Fruit fly (Drosophila melanogaster): ENCODE results near the gene CG12268.

CG12268 gene

dm6 chr3R:23921701-23922501 is 26.3 kb downstream of the CG12268 start:
- TF ChIP-seq Dll (optimal IDR thresholded peaks at IDR 0.05) (no peak), psq (optimal IDR thresholded peaks at IDR 0.05) (no peak), usp (GFP tag; optimal IDR thresholded peaks at IDR 0.05) (no peak), pan (optimal IDR thresholded peaks at IDR 0.05) (no peak), CG8478 (optimal IDR thresholded peaks at IDR 0.05) (no peak), EcR (GFP tag; optimal IDR thresholded peaks at IDR 0.05) (no peak)

- no peak for TF ChIP-seq Dll (optimal IDR thresholded peaks at IDR 0.05)
- TF ChIP-seq psq (optimal IDR thresholded peaks at IDR 0.05) = no peak
- TF ChIP-seq EcR (GFP tag; optimal IDR thresholded peaks at IDR 0.05) = no peak
- TF ChIP-seq usp (GFP tag; optimal IDR thresholded peaks at IDR 0.05) = no peak
- no peak for TF ChIP-seq CG8478 (optimal IDR thresholded peaks at IDR 0.05)
- no peak for TF ChIP-seq pan (optimal IDR thresholded peaks at IDR 0.05)
These were observed 27.2 kb downstream of the CG12268 start for dm6 chr3R:23920874-23921539.

dm6 chr3R:23920387-23920786 is 27.8 kb downstream of the CG12268 start:
- TF ChIP-seq usp (GFP tag; optimal IDR thresholded peaks at IDR 0.05) (no peak), psq (optimal IDR thresholded peaks at IDR 0.05) (no peak)

DNA sequence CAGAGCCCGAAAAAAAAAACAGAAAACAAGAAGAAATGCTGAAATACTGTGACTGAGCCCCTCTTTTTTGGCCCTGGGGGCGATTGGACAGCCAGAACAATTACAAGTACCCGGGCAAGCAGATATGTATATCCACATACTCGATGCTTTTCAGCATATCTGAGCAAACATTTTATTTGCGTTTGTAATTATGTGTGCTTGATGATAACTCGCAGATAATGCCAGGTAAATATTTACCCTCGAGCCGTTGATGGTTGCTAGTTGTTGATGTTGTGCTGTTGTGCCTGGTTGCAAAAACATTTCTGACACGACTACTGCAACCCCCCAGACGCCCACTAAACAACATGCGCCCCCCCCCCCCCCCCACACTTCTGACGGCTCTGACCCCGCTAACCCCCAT is 28.9 kb downstream of the CG12268 start:
- TF ChIP-seq EcR (GFP tag; optimal IDR thresholded peaks at IDR 0.05) = no peak
- TF ChIP-seq CG8478 (optimal IDR thresholded peaks at IDR 0.05) = no peak
- TF ChIP-seq Dll (optimal IDR thresholded peaks at IDR 0.05) = no peak
- TF ChIP-seq pan (optimal IDR thresholded peaks at IDR 0.05) = no peak
- TF ChIP-seq usp (GFP tag; optimal IDR thresholded peaks at IDR 0.05) = no peak
- no peak for TF ChIP-seq psq (optimal IDR thresholded peaks at IDR 0.05)

- TF ChIP-seq CG8478 (optimal IDR thresholded peaks at IDR 0.05) (no peak), Dll (optimal IDR thresholded peaks at IDR 0.05) (peak; percentile 2)
These were observed 32.3 kb downstream of the CG12268 start for dm6 chr3R:23915967-23916366.

DNA sequence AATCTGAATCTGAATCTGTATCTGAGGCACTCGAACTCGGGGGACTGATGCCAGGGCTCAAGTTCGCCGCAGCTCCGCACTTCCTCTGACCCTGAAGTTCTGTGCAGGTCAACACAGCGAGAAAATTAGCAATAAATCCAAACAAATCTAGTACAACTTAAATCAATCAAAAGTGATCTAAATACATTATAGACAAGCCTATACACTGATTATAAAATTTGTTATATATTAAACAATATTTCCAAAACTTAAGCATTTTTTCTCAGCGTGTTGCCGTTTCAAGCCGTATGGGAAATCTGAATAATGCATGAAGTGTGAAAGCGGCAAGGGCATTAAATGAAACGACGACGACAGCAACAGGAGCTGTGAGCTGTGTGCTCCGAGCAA is 33.2 kb downstream of the CG12268 start:
- TF ChIP-seq EcR (GFP tag; optimal IDR thresholded peaks at IDR 0.05) = no peak
- no peak for TF ChIP-seq usp (GFP tag; optimal IDR thresholded peaks at IDR 0.05)
- TF ChIP-seq Dll (optimal IDR thresholded peaks at IDR 0.05) = no peak
- no peak for TF ChIP-seq pan (optimal IDR thresholded peaks at IDR 0.05)
- TF ChIP-seq CG8478 (optimal IDR thresholded peaks at IDR 0.05) = no peak
- TF ChIP-seq psq (optimal IDR thresholded peaks at IDR 0.05) = no peak

DNA sequence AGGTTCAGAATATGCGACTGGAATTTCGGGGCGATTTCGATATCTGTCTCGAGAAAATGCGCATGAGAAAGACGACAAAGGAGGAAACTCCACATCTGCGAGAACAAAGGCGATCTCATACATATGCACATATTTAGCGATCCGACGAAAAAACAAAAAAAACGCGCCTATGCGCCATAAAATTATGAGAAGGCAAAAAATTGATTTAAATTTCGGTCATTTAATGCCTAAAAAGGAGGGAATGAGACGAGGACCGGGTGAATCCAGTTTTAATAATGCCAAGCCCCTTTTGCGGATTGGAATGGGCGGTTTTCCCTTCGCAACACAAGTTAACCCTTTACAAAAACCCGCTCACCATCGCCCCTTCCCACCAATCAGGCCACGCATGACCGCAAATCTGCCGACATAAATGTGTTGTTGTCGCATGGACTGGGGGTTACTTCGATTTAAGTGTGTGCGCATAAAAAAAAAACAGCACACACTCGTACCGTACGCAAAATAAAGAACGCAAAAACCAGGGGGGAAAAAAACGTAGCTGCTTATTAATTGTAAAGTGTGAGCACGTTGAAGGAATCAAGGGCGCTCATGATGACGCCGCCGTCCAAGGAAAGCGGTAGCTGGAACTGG is 33.7 kb downstream of the CG12268 start:
- TF ChIP-seq Dll (optimal IDR thresholded peaks at IDR 0.05) (peak; percentile 68), EcR (GFP tag; optimal IDR thresholded peaks at IDR 0.05) (no peak), usp (GFP tag; optimal IDR thresholded peaks at IDR 0.05) (no peak), pan (optimal IDR thresholded peaks at IDR 0.05) (no peak)

- no peak for TF ChIP-seq EcR (GFP tag; optimal IDR thresholded peaks at IDR 0.05)
- peak; percentile 6 for TF ChIP-seq Dll (optimal IDR thresholded peaks at IDR 0.05)
- no peak for TF ChIP-seq usp (GFP tag; optimal IDR thresholded peaks at IDR 0.05)
These were observed 35.9 kb downstream of the CG12268 start for dm6 chr3R:23912349-23912748.

DNA sequence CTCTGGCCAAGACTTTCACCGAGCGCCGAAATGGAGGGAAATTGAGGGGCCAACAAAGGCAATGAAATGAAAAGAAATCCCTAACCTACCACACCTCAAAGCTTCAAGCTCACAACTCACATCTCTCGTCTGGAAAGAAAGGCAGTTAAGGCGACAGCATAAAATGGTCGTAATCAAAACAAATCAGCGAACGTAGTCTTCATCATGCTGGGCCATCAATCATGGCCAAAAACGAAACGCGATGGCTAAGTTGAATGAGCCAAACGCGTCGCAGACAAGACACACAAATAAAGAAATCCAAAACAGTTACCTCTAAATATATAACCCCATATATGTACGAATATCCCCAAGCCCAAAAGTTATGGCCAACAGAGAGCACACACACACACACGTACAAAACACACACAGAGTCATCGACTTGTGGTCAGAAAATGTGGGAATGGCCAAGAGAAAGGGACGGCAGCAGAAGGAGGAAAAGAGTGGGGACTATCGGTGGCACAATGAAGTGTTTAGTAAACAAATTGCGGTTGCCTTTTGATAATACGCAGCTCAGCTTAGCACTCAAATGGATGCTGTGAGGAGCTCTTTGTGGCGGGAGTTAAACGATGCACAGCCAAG is 37.0 kb downstream of the CG12268 start:
- TF ChIP-seq Dll (optimal IDR thresholded peaks at IDR 0.05) = no peak
- no peak for TF ChIP-seq pan (optimal IDR thresholded peaks at IDR 0.05)
- TF ChIP-seq EcR (GFP tag; optimal IDR thresholded peaks at IDR 0.05) = peak in 1 of 2 experiments; percentile 39

DNA sequence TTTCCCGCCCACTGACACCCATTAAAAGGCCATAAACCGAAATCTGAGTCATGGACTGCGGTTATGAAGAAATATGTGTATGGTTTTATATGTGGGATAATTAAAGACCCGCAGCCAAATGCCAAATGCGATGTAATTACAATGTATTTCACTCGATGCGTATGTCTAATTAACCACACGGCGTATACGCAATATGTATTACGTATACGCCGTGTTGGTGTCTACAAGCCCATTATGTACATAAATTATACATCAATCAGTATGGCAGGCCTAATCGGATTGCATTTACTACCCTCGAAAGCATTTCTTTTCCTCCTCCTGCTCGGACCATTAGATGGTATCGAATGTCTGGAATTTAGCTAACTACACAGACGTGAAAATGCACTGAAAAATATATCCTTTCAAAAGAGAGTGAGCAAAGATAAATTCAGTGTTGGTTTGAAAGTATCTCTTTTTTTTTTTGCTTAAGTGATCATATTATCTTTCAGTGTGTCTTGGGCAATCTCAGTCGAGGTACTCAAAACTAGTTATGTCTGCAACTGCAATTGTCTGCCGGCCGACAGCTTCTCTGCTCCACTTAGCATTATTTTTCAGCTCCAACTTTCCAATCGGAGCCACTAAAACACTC is 37.9 kb downstream of the CG12268 start:
- TF ChIP-seq usp (GFP tag; optimal IDR thresholded peaks at IDR 0.05) (no peak), pan (optimal IDR thresholded peaks at IDR 0.05) (no peak), EcR (GFP tag; optimal IDR thresholded peaks at IDR 0.05) (no peak), Dll (optimal IDR thresholded peaks at IDR 0.05) (no peak), psq (optimal IDR thresholded peaks at IDR 0.05) (no peak), CG8478 (optimal IDR thresholded peaks at IDR 0.05) (no peak)

DNA sequence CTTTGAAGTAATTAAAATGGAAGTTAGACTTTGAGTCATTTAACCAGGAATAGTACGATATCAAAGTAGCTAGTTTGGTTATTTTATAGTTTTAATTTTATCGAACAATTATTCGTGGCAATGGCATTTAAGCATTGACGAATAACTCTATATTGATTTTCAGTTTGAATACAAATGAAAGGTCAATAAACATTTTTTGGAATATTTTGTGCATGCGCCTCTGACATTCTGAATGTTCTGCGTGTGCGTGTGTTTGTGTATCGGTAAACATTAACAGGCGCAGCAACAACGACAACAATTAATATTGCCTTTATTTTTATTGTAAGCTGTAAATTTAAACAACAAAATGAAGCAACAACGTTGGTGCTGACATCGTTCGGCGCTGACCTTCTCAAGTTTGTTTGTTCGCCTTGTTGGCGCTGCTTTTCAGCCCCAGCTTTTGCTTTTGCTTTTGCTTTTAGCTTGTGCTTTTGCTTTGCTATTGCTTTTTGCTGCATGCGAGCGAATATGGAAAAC is 38.8 kb downstream of the CG12268 start:
- TF ChIP-seq pan (optimal IDR thresholded peaks at IDR 0.05) = no peak
- no peak for TF ChIP-seq usp (GFP tag; optimal IDR thresholded peaks at IDR 0.05)
- no peak for TF ChIP-seq EcR (GFP tag; optimal IDR thresholded peaks at IDR 0.05)
- no peak for TF ChIP-seq CG8478 (optimal IDR thresholded peaks at IDR 0.05)
- no peak for TF ChIP-seq Dll (optimal IDR thresholded peaks at IDR 0.05)
- TF ChIP-seq psq (optimal IDR thresholded peaks at IDR 0.05) = no peak

dm6 chr3R:23903425-23903824 is 44.8 kb downstream of the CG12268 start:
- TF ChIP-seq EcR (GFP tag; optimal IDR thresholded peaks at IDR 0.05) (no peak), usp (GFP tag; optimal IDR thresholded peaks at IDR 0.05) (no peak), Dll (optimal IDR thresholded peaks at IDR 0.05) (no peak), CG8478 (optimal IDR thresholded peaks at IDR 0.05) (no peak), psq (optimal IDR thresholded peaks at IDR 0.05) (no peak), pan (optimal IDR thresholded peaks at IDR 0.05) (no peak)

Measured in whole organism.